Worm (Caenorhabditis elegans) whole organism, L1 larva: ENCODE data around the gene srx-3.

Experiments
- ceh-8 ChIP-seq: fragments of 200-800 bp; sonication (Bioruptor generic); optimal IDR thresholded peaks from 2 replicates; lab custom pipeline; 2018; ENCODE audit warnings: mild to moderate bottlenecking, missing genetic modification characterization, moderate library complexity, missing compliant biosample characterization
- snpc-4 ChIP-seq: fragments of 150-350 bp; optimal IDR thresholded peaks from 2 replicates; lab custom pipeline; 2014; ENCODE audit warnings: missing biosample characterization, missing genetic modification characterization

DNA sequence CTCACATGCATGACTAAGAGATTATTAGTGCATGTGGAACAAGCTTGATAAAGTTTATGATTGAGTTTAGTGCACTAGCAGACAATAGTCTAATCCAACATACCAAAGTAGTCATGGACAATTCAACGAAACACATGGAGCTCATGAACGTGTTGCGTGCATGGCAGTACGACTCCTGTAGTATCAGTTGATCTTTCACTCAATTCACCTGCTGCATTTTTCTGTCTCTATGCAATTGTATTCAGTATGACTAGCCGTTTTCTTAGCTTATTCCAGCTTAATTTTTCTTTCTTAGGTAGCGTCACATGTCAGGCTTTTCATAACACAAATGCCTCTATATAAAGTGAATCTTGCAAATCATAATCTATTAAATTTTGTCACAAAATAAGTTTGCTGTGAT is 2.1 kb upstream of the srx-3 start, which contains the start of gene srx-1:
- TF ChIP-seq snpc-4 (tag; lab: Kevin White, UChicago) (no peak), ceh-8 (GFP tag; lab: Kevin White, UChicago) (no peak)
